Fruit fly (Drosophila melanogaster) S2 (cell line): Measurements from ENCODE around the gene CG13794.
"Not testable (repeated sequence)": the region's sequence is repeated elsewhere in the genome, so short reads cannot be mapped to it uniquely, and the experiment has no call there.

Experiments used
- CG8478 ChIP-seq: fragments of >200 bp; optimal IDR thresholded peaks from 2 replicates; lab custom pipeline; 2018
- CTCF ChIP-seq, 2 experiments: fragments of >200 bp; optimal IDR thresholded peaks; 2 replicates each; lab custom pipeline; 2018

Gene CG13794

DNA sequence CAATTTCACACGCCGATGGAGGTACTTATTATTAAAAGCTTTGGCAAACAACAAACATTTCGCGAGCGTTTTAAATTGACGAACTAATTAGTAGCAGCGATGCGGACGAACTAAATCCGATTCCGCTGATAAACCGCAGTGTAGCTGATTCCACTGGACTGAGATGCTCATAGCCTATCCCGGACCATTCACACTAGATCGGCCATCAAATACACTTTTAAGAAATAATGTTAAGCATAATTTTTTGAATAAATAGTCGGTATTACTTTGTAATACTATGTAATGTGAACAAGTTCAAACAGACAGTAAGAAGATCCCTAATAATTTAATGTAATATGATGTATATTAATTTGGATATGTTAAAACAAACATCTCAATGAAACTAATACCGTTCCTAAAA, at the start of gene CG13794:
Gene CG13794, minus strand, starts transcription at position 101 of the 400 bp plus-strand sequence.
- TF ChIP-seq CG8478 (no peak), CTCF (optimal IDR thresholded peaks at IDR 0.05; lab: Kevin White, UChicago) (no peak)

- TF ChIP-seq CG8478 (no peak), CTCF (optimal IDR thresholded peaks at IDR 0.05; lab: Kevin White, UChicago) (no peak)
These were observed 49.3 kb upstream of the CG13794 start for dm6 chr2L:7771891-7772290.

DNA sequence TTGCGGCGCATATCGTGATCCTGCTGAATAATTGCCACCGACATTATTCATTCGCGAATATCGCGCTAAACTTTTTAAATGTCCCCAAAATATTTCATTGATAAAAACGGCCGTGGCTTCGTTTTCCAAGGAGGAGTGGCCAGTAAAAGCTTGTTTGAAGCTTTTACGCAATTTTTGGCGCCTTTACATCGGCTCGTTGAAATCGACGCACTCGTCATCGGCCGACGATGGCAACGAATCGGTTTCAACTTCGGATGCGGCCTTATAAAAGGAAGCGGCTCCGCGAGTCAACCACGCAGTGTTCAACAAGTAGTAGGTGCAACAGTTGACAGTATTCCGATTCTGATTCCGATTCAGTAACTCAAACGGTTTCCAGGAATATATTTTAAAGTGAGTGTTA, 44.7 kb upstream of the CG13794 start, which contains the start of gene CG7191:
Gene CG7191, plus strand, starts transcription at position 301 of the 400 bp plus-strand sequence.
- TF ChIP-seq CG8478: no peak

DNA sequence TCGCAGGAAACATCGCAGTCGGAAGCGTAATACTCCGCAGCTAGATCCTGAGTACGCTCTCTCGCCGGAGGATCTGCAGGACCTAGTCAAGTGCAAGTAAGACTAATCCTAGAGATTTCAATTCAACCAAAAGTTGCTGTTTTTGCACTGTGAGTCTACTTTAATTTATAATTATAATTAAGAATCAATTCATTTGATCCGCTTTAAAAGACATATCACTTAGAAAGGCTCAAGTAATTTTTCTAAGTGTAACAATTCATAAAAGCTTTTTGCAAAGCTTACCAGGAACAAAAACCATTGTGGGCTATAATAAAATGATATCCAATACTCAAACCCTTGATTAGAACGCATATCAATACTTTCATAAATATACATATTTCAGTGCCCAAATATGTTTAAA, 34.2 kb upstream of the CG13794 start:
- no peak for TF ChIP-seq CTCF (optimal IDR thresholded peaks at IDR 0.05; lab: Kevin White, UChicago)

- TF ChIP-seq CTCF (optimal IDR thresholded peaks at IDR 0.05; lab: Kevin White, UChicago): no peak
- no peak for TF ChIP-seq CG8478
These were observed 31.9 kb upstream of the CG13794 start for dm6 chr2L:7754539-7754938.

- TF ChIP-seq CG8478 (no peak), CTCF (optimal IDR thresholded peaks at IDR 0.05; lab: Kevin White, UChicago) (no peak)
These were observed 31.3 kb upstream of the CG13794 start, which contains the start of gene CG46025 for dm6 chr2L:7753874-7754273. Gene CG46025 (plus strand): TSS chr2L:7754174.

DNA sequence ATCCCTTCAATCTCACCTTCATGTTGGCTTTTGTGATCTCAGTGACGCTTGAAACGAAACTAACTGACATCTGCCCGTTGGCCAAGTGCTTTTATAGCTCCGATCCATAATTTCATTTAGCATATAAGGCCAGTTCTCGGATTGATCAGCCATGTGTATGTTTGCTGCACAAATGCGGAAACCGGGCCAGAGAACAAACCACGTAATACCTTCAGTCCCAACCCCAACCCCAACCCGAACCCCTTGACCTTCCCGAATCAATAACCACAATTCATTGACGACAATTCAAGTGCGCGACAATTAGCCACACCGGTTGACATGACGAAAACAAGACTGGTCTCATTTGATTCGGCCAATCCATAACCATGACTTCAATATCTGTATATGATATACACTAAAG, 30.5 kb upstream of the CG13794 start, which contains the start of gene CG7203:
Gene CG7203, minus strand, starts transcription at position 101 of the 400 bp plus-strand sequence.
- TF ChIP-seq CG8478 (no peak), CTCF (optimal IDR thresholded peaks at IDR 0.05; lab: Kevin White, UChicago) (no peak)

DNA sequence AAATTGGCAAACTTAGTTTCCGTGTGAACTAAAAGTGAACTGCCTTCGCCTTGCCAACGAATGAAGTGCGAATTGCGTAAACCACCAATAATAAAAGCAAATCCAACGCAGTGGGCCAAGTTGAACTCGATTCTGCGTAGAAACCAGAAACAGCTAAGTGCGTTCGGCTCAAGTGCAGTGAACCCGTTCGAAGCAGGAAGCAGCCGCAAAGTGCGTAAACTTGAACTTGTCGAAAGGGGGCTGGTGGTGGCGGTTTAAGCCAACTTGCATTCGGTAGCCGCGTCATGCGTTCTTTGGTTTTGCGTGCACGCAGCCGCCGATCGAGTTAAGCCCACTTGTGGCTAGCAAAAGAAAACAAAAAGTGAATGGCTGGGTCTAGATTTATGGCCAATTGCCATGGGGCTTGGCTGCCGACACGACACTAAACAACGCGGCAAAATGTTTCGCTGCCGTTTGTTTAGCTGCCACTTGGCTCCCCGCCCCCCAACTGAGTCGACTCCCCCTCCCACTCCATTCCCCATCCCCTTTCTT, 28.1 kb upstream of the CG13794 start:
- TF ChIP-seq CG8478 (no peak), CTCF (optimal IDR thresholded peaks at IDR 0.05; lab: Kevin White, UChicago) (no peak)

dm6 chr2L:7746975-7747374, 24.4 kb upstream of the CG13794 start, which contains the start of gene ATPsynGL:
Gene ATPsynGL (plus strand): TSS chr2L:7747275.
- TF ChIP-seq CG8478: no peak

DNA sequence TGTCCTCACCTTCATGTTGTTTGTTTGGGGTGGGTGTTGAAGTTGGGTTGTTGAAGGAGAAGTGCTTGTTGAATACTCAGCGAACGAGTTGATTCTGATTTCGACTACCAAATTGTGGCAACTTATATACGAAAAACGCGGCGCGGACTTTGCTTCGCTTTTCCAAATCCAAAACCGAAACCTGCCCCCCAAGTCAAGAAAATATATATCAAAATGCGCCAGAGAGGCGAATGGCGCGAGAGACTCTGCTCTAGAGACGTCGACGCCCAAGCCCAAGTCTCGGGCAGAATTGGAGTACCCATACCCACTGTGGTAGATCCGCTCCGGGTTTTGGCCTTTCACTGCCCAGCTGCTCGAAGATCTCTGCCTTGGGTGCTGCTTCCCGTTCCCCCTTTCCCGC, 22.1 kb upstream of the CG13794 start, which contains the start of gene CG7214:
Gene CG7214, minus strand, starts transcription at position 101 of the 400 bp plus-strand sequence.
- TF ChIP-seq CG8478: no peak
- TF ChIP-seq CTCF (optimal IDR thresholded peaks at IDR 0.05; lab: Kevin White, UChicago): no peak

- TF ChIP-seq CTCF (optimal IDR thresholded peaks at IDR 0.05; lab: Kevin White, UChicago): no peak
- TF ChIP-seq CG8478: no peak
These were observed 21.6 kb upstream of the CG13794 start for dm6 chr2L:7744208-7744607.

- TF ChIP-seq CTCF (optimal IDR thresholded peaks at IDR 0.05; lab: Kevin White, UChicago): no peak
- no peak for TF ChIP-seq CG8478
These were observed 18.8 kb upstream of the CG13794 start, which contains the start of gene Acp1 for dm6 chr2L:7741437-7741836. Gene Acp1 (minus strand): TSS chr2L:7741537.

DNA sequence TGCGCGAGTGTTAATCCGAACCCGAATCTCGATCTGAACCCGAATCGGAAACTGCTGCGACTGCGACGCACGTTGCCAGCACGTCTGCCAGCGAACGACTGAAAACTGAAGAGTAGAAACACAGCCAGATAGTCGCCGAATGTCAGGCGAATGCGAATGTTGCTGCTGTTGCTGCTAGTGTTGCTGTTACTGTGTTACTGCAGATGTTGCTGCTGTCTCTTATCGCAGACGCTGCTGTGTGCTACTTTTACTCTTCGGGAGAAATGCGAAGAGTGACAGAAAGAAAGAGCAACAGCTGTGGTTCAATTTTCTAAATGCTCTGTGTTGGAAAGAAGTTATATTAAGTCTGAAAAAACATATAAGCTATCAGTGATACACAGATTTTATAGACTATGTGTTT, 16.1 kb upstream of the CG13794 start, which contains the start of gene CG31904:
Gene CG31904, minus strand, starts transcription at position 101 of the 400 bp plus-strand sequence.
- TF ChIP-seq CG8478; CTCF (optimal IDR thresholded peaks at IDR 0.05; lab: Kevin White, UChicago): not testable (repeated sequence)

DNA sequence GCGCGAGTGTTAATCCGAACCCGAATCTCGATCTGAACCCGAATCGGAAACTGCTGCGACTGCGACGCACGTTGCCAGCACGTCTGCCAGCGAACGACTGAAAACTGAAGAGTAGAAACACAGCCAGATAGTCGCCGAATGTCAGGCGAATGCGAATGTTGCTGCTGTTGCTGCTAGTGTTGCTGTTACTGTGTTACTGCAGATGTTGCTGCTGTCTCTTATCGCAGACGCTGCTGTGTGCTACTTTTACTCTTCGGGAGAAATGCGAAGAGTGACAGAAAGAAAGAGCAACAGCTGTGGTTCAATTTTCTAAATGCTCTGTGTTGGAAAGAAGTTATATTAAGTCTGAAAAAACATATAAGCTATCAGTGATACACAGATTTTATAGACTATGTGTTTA, 9.9 kb upstream of the CG13794 start, which contains the start of gene CG13796:
Gene CG13796, minus strand, starts transcription at position 101 of the 400 bp plus-strand sequence.
- TF ChIP-seq CTCF (optimal IDR thresholded peaks at IDR 0.05; lab: Kevin White, UChicago); CG8478: not testable (repeated sequence)

DNA sequence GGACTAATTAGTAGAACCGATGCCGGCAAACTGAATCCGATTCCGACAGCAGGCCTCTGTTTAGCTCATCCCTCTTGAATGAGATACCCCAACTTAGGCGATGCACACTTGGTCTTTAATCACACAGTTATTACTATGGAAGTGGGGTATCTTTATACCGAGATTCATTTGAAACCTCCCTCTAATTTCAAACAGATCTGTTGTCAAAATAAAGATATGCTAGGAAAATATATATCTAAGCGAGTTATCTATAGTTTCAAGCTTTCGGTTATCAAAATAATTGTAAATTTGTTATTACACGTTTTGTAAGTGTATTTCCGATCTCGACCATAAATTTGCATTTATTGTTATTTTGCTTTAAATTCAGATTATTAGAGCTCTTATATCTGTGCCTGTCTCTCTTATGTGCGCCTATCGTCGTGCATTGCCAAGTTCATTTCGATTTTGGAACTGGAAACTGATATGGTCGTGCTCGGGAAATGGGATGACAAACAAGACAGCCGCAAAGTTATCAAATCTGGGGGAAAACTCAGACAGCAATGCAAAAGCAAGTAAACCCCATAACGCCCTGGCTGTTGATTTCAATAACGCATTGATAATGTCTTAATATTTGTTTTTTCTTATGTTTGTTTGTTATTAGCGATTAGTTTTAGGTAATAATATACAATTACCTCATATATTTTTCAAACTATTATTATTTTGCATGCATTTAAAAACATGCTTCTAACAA, 3.8 kb upstream of the CG13794 start, which contains the start of gene CG13795:
Gene CG13795, minus strand, starts transcription at position 31 of the 730 bp plus-strand sequence.
- TF ChIP-seq CTCF (optimal IDR thresholded peaks at IDR 0.05; lab: Kevin White, UChicago) (no peak), CG8478 (no peak)

DNA sequence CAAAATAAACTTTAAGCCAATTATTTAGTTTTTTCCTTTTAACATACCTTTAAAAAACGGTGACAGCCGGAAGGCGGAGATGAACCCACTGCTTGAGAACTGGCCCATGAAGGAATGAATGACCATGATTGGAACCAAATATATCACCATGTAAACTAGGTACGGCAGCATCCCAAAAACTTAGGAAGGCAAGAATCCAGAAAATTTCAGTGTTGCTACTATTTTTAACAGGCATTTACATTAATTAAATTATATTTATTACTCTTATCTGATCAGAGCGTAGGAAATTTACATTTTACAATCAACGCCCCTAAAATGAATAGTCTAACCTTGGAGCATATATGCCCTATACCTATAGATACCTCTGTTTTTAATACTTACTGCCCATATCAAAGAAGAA, 521 bp downstream of the CG13794 start:
- no peak for TF ChIP-seq CTCF (optimal IDR thresholded peaks at IDR 0.05; lab: Kevin White, UChicago)
- no peak for TF ChIP-seq CG8478
